Fruit fly (Drosophila melanogaster) whole organism, wandering third instar larva: ENCODE measurements around the gene tbrd-1.

Experiments used
- Abd-B ChIP-seq: fragments of >200 bp; optimal IDR thresholded peaks from 2 replicates; lab custom pipeline; 2017; ENCODE audit warnings: missing biosample characterization, missing genetic modification characterization
- Dfd ChIP-seq: fragments of >200 bp; optimal IDR thresholded peaks from 2 replicates; lab custom pipeline; 2017; ENCODE audit warnings: missing biosample characterization, missing genetic modification characterization
- HLH106 ChIP-seq: fragments of 200-800 bp; optimal IDR thresholded peaks from 3 replicates; lab custom pipeline; 2019; ENCODE audit warnings: missing biosample characterization, mild to moderate bottlenecking, missing genetic modification characterization, moderate library complexity
- OdsH ChIP-seq: fragments of 200-800 bp; sonication (Bioruptor generic); optimal IDR thresholded peaks from 2 replicates; lab custom pipeline; 2016; ENCODE audit warnings: missing biosample characterization, mild to moderate bottlenecking, missing genetic modification characterization
- rgr ChIP-seq: fragments of 200-800 bp; sonication (Bioruptor generic); optimal IDR thresholded peaks from 3 replicates; lab custom pipeline; 2016; ENCODE audit warnings: missing biosample characterization, mild to moderate bottlenecking, missing genetic modification characterization
- tai ChIP-seq: sonication (Bioruptor generic); optimal IDR thresholded peaks from 2 replicates; lab custom pipeline; 2016; ENCODE audit warnings: missing biosample characterization, missing genetic modification characterization
- usp ChIP-seq: fragments of >200 bp; optimal IDR thresholded peaks from 2 replicates; lab custom pipeline; 2017; ENCODE audit warnings: missing biosample characterization, missing genetic modification characterization

DNA sequence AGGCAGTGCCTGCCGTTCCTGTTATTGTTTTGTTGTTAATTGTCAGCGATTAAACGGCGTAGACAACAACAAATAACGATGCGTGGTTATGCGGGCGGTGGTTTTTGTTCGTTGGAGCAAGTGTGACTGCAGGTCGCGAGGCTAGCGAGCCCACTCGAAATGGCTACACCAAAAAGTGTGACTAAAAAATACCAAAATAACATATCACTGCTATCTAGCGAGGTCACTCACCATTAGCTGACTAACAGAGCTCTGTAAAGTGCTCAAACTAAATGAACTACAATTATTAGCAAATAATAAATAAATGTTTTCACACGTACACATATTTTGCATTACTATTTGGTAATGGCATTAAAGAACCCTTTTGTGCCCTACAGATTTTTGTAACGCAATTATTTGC lies 3.4 kb downstream of the tbrd-1 start, which contains the start of gene Pli:
- peak; percentile 32 for TF ChIP-seq rgr (GFP tag; lab: Kevin White, UChicago)
- TF ChIP-seq tai: no peak
- TF ChIP-seq usp (GFP tag; lab: Kevin White, UChicago): no peak
- no peak for TF ChIP-seq Abd-B (GFP tag; lab: Kevin White, UChicago)
- TF ChIP-seq OdsH (GFP tag; lab: Kevin White, UChicago): no peak
- TF ChIP-seq HLH106 (tag; lab: Kevin White, UChicago): peak; percentile 35
- no peak for TF ChIP-seq Dfd (GFP tag; lab: Kevin White, UChicago)
